Fruit fly (Drosophila melanogaster) whole organism, embryonic: ENCODE measurements around the gene CG16717.

Experiments
- Adf1 ChIP-seq: fragments of 200-800 bp; sonication (Bioruptor generic); IDR thresholded peaks from 2 replicates; pipeline ENCODE4 v1.3.6; 2022; ENCODE audit warnings: missing biosample characterization, missing genetic modification characterization
- B-H2 ChIP-seq: fragments of 200-800 bp; sonication (Bioruptor generic); optimal IDR thresholded peaks from 2 replicates; lab custom pipeline; 2018; ENCODE audit warnings: missing biosample characterization, mild to moderate bottlenecking, missing genetic modification characterization
- BEAF-32 ChIP-seq: fragments of 200-800 bp; sonication (Bioruptor generic); optimal IDR thresholded peaks from 3 replicates; lab custom pipeline; 2017; ENCODE audit warnings: missing biosample characterization, missing genetic modification characterization, mild to moderate bottlenecking, moderate library complexity, missing genetic modification reagents
- Bgb ChIP-seq: fragments of 200-800 bp; sonication (Bioruptor generic); IDR thresholded peaks from 2 replicates; pipeline ENCODE4 v1.3.6; 2022; ENCODE audit warnings: missing biosample characterization, missing genetic modification characterization; ENCODE audit not compliant: partially characterized antibody
- CG10654 ChIP-seq: fragments of 200-800 bp; sonication (Bioruptor generic); optimal IDR thresholded peaks from 2 replicates; lab custom pipeline; 2016; ENCODE audit warnings: missing biosample characterization, missing genetic modification characterization
- CG11085 ChIP-seq: fragments of 200-800 bp; sonication (Bioruptor generic); IDR thresholded peaks from 2 replicates; pipeline ENCODE4 v1.3.6; 2022; ENCODE audit warnings: missing biosample characterization, missing genetic modification characterization
- CG11560 ChIP-seq: fragments of 200-800 bp; sonication (Bioruptor generic); IDR thresholded peaks from 3 replicates; pipeline ENCODE4 v1.3.6; 2022; ENCODE audit warnings: missing biosample characterization, missing genetic modification characterization
- CG12659 ChIP-seq: fragments of 200-800 bp; sonication (Bioruptor generic); optimal IDR thresholded peaks from 3 replicates; lab custom pipeline; 2017; ENCODE audit warnings: mild to moderate bottlenecking, missing biosample characterization, missing genetic modification reagents, missing genetic modification characterization
- CG13123 ChIP-seq: fragments of 200-800 bp; sonication (Bioruptor generic); optimal IDR thresholded peaks from 2 replicates; lab custom pipeline; 2016; ENCODE audit warnings: missing biosample characterization, missing genetic modification characterization
- CG17829 ChIP-seq: fragments of 200-800 bp; optimal IDR thresholded peaks from 2 replicates; lab custom pipeline; 2019; ENCODE audit warnings: missing biosample characterization, mild to moderate bottlenecking, missing genetic modification characterization, moderate library complexity
- CG18476 ChIP-seq: fragments of 200-800 bp; sonication (Bioruptor generic); optimal IDR thresholded peaks from 2 replicates; lab custom pipeline; 2016; ENCODE audit warnings: missing biosample characterization, mild to moderate bottlenecking, missing genetic modification characterization
- CG18619 ChIP-seq: fragments of 200-800 bp; sonication (Bioruptor generic); optimal IDR thresholded peaks from 3 replicates; lab custom pipeline; 2017; ENCODE audit warnings: missing biosample characterization, mild to moderate bottlenecking, missing genetic modification characterization
- CG2875 ChIP-seq: fragments of 200-800 bp; sonication (Bioruptor generic); optimal IDR thresholded peaks from 2 replicates; lab custom pipeline; 2017; ENCODE audit warnings: missing biosample characterization, mild to moderate bottlenecking, missing genetic modification characterization, missing genetic modification reagents
- CG32532 ChIP-seq: fragments of 200-800 bp; sonication (Bioruptor generic); IDR thresholded peaks from 2 replicates; pipeline ENCODE4 v1.3.6; 2022; ENCODE audit warnings: missing biosample characterization, missing genetic modification characterization
- CG34224 ChIP-seq: fragments of 200-800 bp; sonication (Bioruptor generic); IDR thresholded peaks from 3 replicates; pipeline ENCODE4 v1.3.6; 2022; ENCODE audit warnings: missing biosample characterization, missing genetic modification characterization; ENCODE audit not compliant: partially characterized antibody
- CG34422 ChIP-seq: fragments of 200-800 bp; sonication (Bioruptor generic); IDR thresholded peaks from 3 replicates; pipeline ENCODE4 v1.3.6; 2022; ENCODE audit warnings: missing biosample characterization, missing genetic modification characterization
- CG4617 ChIP-seq: fragments of 200-800 bp; sonication (Bioruptor generic); optimal IDR thresholded peaks from 3 replicates; lab custom pipeline; 2016; ENCODE audit warnings: missing biosample characterization, missing genetic modification characterization, borderline replicate concordance
- CG6791 ChIP-seq: fragments of 200-800 bp; sonication (Bioruptor generic); IDR thresholded peaks from 3 replicates; pipeline ENCODE4 v1.3.6; 2022; ENCODE audit warnings: missing biosample characterization, missing genetic modification characterization; ENCODE audit not compliant: partially characterized antibody
- CG7963 ChIP-seq: fragments of 200-800 bp; sonication (Bioruptor generic); IDR thresholded peaks from 3 replicates; pipeline ENCODE4 v1.3.6; 2022; ENCODE audit warnings: missing biosample characterization, missing genetic modification characterization; ENCODE audit not compliant: partially characterized antibody
- CG8924 ChIP-seq: fragments of 200-800 bp; optimal IDR thresholded peaks from 3 replicates; lab custom pipeline; 2019; ENCODE audit warnings: missing biosample characterization, mild to moderate bottlenecking, missing genetic modification characterization, moderate library complexity
- CoRest ChIP-seq: fragments of 200-800 bp; sonication (Bioruptor generic); optimal IDR thresholded peaks from 3 replicates; lab custom pipeline; 2018; ENCODE audit warnings: missing biosample characterization, mild to moderate bottlenecking, missing genetic modification characterization, moderate library complexity
- Dbx ChIP-seq: fragments of 200-800 bp; sonication (Bioruptor generic); IDR thresholded peaks from 3 replicates; pipeline ENCODE4 v1.3.6; 2022; ENCODE audit warnings: missing biosample characterization, missing genetic modification characterization
- Doc3 ChIP-seq: fragments of 200-800 bp; sonication (Bioruptor generic); IDR thresholded peaks from 3 replicates; pipeline ENCODE4 v1.3.6; 2022; ENCODE audit warnings: missing biosample characterization, missing genetic modification characterization; ENCODE audit not compliant: partially characterized antibody
- Dp ChIP-seq: fragments of 200-800 bp; sonication (Bioruptor generic); optimal IDR thresholded peaks from 2 replicates; lab custom pipeline; 2018; ENCODE audit warnings: missing biosample characterization, mild to moderate bottlenecking, missing genetic modification characterization, moderate library complexity
- E2f1 ChIP-seq: fragments of 200-800 bp; sonication (Bioruptor generic); IDR thresholded peaks from 2 replicates; pipeline ENCODE4 v1.3.6; 2022; ENCODE audit warnings: missing biosample characterization, missing genetic modification characterization
- E2f2 ChIP-seq: fragments of 200-800 bp; sonication (Bioruptor generic); IDR thresholded peaks from 2 replicates; pipeline ENCODE4 v1.3.6; 2022; ENCODE audit warnings: missing biosample characterization, missing genetic modification characterization
- Hey ChIP-seq: fragments of 200-800 bp; sonication (Bioruptor generic); optimal IDR thresholded peaks from 3 replicates; lab custom pipeline; 2018; ENCODE audit warnings: missing biosample characterization, mild to moderate bottlenecking, missing genetic modification characterization
- MESR4 ChIP-seq: fragments of 200-800 bp; sonication (Bioruptor generic); optimal IDR thresholded peaks from 2 replicates; lab custom pipeline; 2018; ENCODE audit warnings: missing biosample characterization, mild to moderate bottlenecking, missing genetic modification characterization, moderate library complexity
- Nf-YC ChIP-seq: fragments of 200-800 bp; optimal IDR thresholded peaks from 3 replicates; lab custom pipeline; 2019; ENCODE audit warnings: missing biosample characterization, mild to moderate bottlenecking, missing genetic modification characterization, moderate library complexity
- Scr ChIP-seq: fragments of 200-800 bp; sonication (Bioruptor generic); IDR thresholded peaks from 2 replicates; pipeline ENCODE4 v1.3.6; 2022; ENCODE audit warnings: missing biosample characterization, missing genetic modification characterization; ENCODE audit not compliant: partially characterized antibody
- Sin3A ChIP-seq: fragments of >200 bp; optimal IDR thresholded peaks from 2 replicates; lab custom pipeline; 2018
- al ChIP-seq: fragments of 200-800 bp; sonication (Bioruptor generic); IDR thresholded peaks from 2 replicates; pipeline ENCODE4 v1.3.6; 2022; ENCODE audit warnings: missing biosample characterization, missing genetic modification characterization
- cwo ChIP-seq: fragments of 200-800 bp; sonication (Bioruptor generic); optimal IDR thresholded peaks from 3 replicates; lab custom pipeline; 2017; ENCODE audit warnings: missing biosample characterization, missing genetic modification characterization, mild to moderate bottlenecking, moderate library complexity, missing genetic modification reagents
- da ChIP-seq: fragments of 200-800 bp; sonication (Bioruptor generic); optimal IDR thresholded peaks from 2 replicates; lab custom pipeline; 2016; ENCODE audit warnings: missing biosample characterization, missing genetic modification characterization
- fd3F ChIP-seq: fragments of 200-800 bp; sonication (Bioruptor generic); optimal IDR thresholded peaks from 2 replicates; lab custom pipeline; 2018; ENCODE audit warnings: missing biosample characterization, mild to moderate bottlenecking, missing genetic modification characterization, moderate library complexity
- ftz-f1 ChIP-seq: fragments of 200-800 bp; sonication (Bioruptor generic); optimal IDR thresholded peaks from 2 replicates; lab custom pipeline; 2016; ENCODE audit warnings: missing biosample characterization, missing genetic modification characterization
- h ChIP-seq: fragments of >200 bp; optimal IDR thresholded peaks from 2 replicates; lab custom pipeline; 2017
- hbn ChIP-seq: fragments of 200-800 bp; sonication (Bioruptor generic); IDR thresholded peaks from 2 replicates; pipeline ENCODE4 v1.3.6; 2022; ENCODE audit warnings: missing biosample characterization, missing genetic modification characterization; ENCODE audit not compliant: partially characterized antibody
- mld ChIP-seq: fragments of 200-800 bp; sonication (Bioruptor generic); IDR thresholded peaks from 3 replicates; pipeline ENCODE4 v1.3.6; 2022; ENCODE audit warnings: missing biosample characterization, missing genetic modification characterization; ENCODE audit not compliant: partially characterized antibody
- onecut ChIP-seq: fragments of 200-800 bp; sonication (Bioruptor generic); IDR thresholded peaks from 2 replicates; pipeline ENCODE4 v1.3.6; 2022; ENCODE audit warnings: missing biosample characterization, missing genetic modification characterization
- pzg ChIP-seq: fragments of 200-800 bp; sonication (Bioruptor generic); optimal IDR thresholded peaks from 3 replicates; lab custom pipeline; 2018; ENCODE audit warnings: missing biosample characterization, mild to moderate bottlenecking, missing genetic modification characterization, moderate library complexity
- ranshi ChIP-seq: fragments of 200-800 bp; sonication (Bioruptor generic); IDR thresholded peaks from 2 replicates; pipeline ENCODE4 v1.3.6; 2022; ENCODE audit warnings: missing biosample characterization, missing genetic modification characterization
- trem ChIP-seq: fragments of 200-800 bp; optimal IDR thresholded peaks from 3 replicates; lab custom pipeline; 2019; ENCODE audit warnings: missing biosample characterization, mild to moderate bottlenecking, missing genetic modification characterization, moderate library complexity
- vfl ChIP-seq: fragments of 200-800 bp; sonication (Bioruptor generic); optimal IDR thresholded peaks from 2 replicates; lab custom pipeline; 2016; ENCODE audit warnings: missing biosample characterization, missing genetic modification characterization
- vnd ChIP-seq: fragments of 200-800 bp; sonication (Bioruptor generic); IDR thresholded peaks from 3 replicates; pipeline ENCODE4 v1.3.6; 2022; ENCODE audit warnings: missing biosample characterization, missing genetic modification characterization; ENCODE audit not compliant: partially characterized antibody
- zen2 ChIP-seq: fragments of 200-800 bp; sonication (Bioruptor generic); IDR thresholded peaks from 3 replicates; pipeline ENCODE4 v1.3.6; 2022; ENCODE audit warnings: missing biosample characterization, missing genetic modification characterization; ENCODE audit not compliant: partially characterized antibody

Gene CG16717

dm6 chr3L:9698193-9698642 lies 19.2 kb downstream of the CG16717 start, which contains the start of gene Ubc4 (continued):
- TF ChIP-seq B-H2 (GFP tag; lab: Kevin White, UChicago) (no peak), CG13123 (GFP tag; lab: Kevin White, UChicago) (no peak), Adf1 (GFP tag; lab: Robert Waterston, UW) (peak; percentile 25; the same call in 1 of the 2 replicates), CG4617 (peak; percentile 81), E2f1 (GFP tag; lab: Robert Waterston, UW) (peak; percentile 44; the same call in 1 of the 2 replicates), Dbx (GFP tag; lab: Robert Waterston, UW) (peak; percentile 10; the same call in 1 of the 3 replicates), CG32532 (GFP tag; lab: Robert Waterston, UW) (peak; percentile 32; the same call in 1 of the 2 replicates), CG2875 (no peak), BEAF-32 (GFP tag; lab: Kevin White, UChicago) (peak; percentile 92), h (lab: Kevin White, UChicago) (no peak), CG11560 (tag; lab: Robert Waterston, UW) (no peak), al (GFP tag; lab: Robert Waterston, UW) (no peak), hbn (GFP tag; lab: Robert Waterston, UW) (peak; percentile 81), E2f2 (GFP tag; lab: Robert Waterston, UW) (peak; percentile 98), cwo (GFP tag; lab: Kevin White, UChicago) (no peak)

- TF ChIP-seq Bgb: no peak
- TF ChIP-seq CG11085 (GFP tag; lab: Robert Waterston, UW): no peak
- no peak for TF ChIP-seq ranshi (GFP tag; lab: Robert Waterston, UW)
- TF ChIP-seq ftz-f1 (GFP tag; lab: Kevin White, UChicago): no peak
- TF ChIP-seq CoRest (tag; lab: Kevin White, UChicago): no peak
- no peak for TF ChIP-seq Hey (tag; lab: Kevin White, UChicago)
- TF ChIP-seq CG10654: no peak
- TF ChIP-seq CG18619 (GFP tag; lab: Kevin White, UChicago): no peak
- TF ChIP-seq fd3F (GFP tag; lab: Kevin White, UChicago): no peak
- no peak for TF ChIP-seq pzg (GFP tag; lab: Kevin White, UChicago)
- no peak for TF ChIP-seq vnd (GFP tag; lab: Robert Waterston, UW)
- TF ChIP-seq CG8924 (tag; lab: Kevin White, UChicago): no peak
- TF ChIP-seq, all 482 proteins: peak for 0
Measured at dm6 chr3L:9703495-9703894, 24.5 kb downstream of the CG16717 start, which contains the start of gene CG6761. TSS of gene CG6761 (minus strand) at chr3L:9703595.

dm6 chr3L:9704162-9704748 lies 25.3 kb downstream of the CG16717 start, which contains the start of gene CG16711:
TSS of gene CG16711 (plus strand) at chr3L:9704331.
- TF ChIP-seq CG34422 (GFP tag; lab: Robert Waterston, UW) (0 out of 3 replicates have a peak, but pooled peaks have one; percentile 24), Dp (GFP tag; lab: Kevin White, UChicago) (peak; percentile 63), CG17829 (tag; lab: Kevin White, UChicago) (peak; percentile 17), CG6791 (GFP tag; lab: Robert Waterston, UW) (peak; percentile 94), Doc3 (GFP tag; lab: Robert Waterston, UW) (peak; percentile 89), CG7963 (GFP tag; lab: Robert Waterston, UW) (peak; percentile 90), onecut (peak; percentile 95), zen2 (GFP tag; lab: Robert Waterston, UW) (peak; percentile 94), Scr (GFP tag; lab: Robert Waterston, UW) (peak; percentile 92), Nf-YC (tag; lab: Kevin White, UChicago) (peak; percentile 97), MESR4 (GFP tag; lab: Kevin White, UChicago) (peak; percentile 96), Sin3A (lab: Kevin White, UChicago) (peak; percentile 9), CG12659 (peak; percentile 18), CG34224 (peak; percentile 96), da (no peak), mld (GFP tag; lab: Robert Waterston, UW) (peak; percentile 93), trem (peak; percentile 14), CG11560 (tag; lab: Robert Waterston, UW) (no peak), CG18476 (GFP tag; lab: Kevin White, UChicago) (no peak), CG4617 (peak; percentile 63), vfl (GFP tag; lab: Kevin White, UChicago) (no peak)
